Worm (Caenorhabditis elegans): ENCODE data around the gene mlc-4.

DNA sequence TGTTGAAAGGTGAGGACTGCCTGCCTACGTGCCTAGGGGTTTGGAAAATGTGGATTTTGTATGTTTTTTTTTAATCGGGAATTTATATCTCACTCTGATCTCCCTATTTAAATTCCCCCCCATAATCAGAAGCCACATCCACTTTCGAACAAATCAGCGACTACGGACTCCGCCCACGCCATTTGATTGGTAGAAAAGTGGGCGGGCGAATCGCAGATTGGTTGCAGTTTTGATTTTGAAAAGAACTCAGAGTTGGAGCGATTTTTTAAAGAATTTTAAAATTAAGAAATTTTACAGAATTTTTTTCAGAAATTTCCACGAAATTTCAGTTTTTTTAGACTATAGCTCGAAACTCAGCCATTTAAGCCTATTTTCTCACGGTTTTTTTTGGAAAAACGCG is 33.5 kb downstream of the mlc-4 start:
- TF ChIP-seq ama-1 (optimal IDR thresholded peaks at IDR 0.05) (no peak), flt-1 (GFP tag; IDR thresholded peaks at IDR 0.05) (no peak), sea-1 (GFP tag; conservative IDR thresholded peaks at IDR 0.05) (no peak), hnd-1 (tag; optimal IDR thresholded peaks at IDR 0.05) (no peak), F13C5.2 (tag; optimal IDR thresholded peaks at IDR 0.05) (no peak), tbx-11 (GFP tag; IDR thresholded peaks at IDR 0.05) (no peak), tbx-37 (GFP tag; conservative IDR thresholded peaks at IDR 0.05) (no peak), scrt-1 (GFP tag; IDR thresholded peaks at IDR 0.05) (no peak), ceh-36 (tag; optimal IDR thresholded peaks at IDR 0.05) (no peak), ets-7 (tag; optimal IDR thresholded peaks at IDR 0.05) (no peak), hmbx-1 (tag; optimal IDR thresholded peaks at IDR 0.05) (no peak), aly-1 (tag; optimal IDR thresholded peaks at IDR 0.05) (no peak)

Measured in whole organism, early embryonic.